Fruit fly (Drosophila melanogaster) whole organism: ENCODE measurements around the gene ND-B17.
"Not testable (repeated sequence)": the region's sequence is repeated elsewhere in the genome, so short reads cannot be mapped to it uniquely, and the experiment has no call there.

Experiments used
- CG8478 ChIP-seq: fragments of >200 bp; optimal IDR thresholded peaks from 2 replicates; lab custom pipeline; 2018; ENCODE audit warnings: inconsistent platforms
- Dll ChIP-seq: fragments of >200 bp; optimal IDR thresholded peaks from 2 replicates; lab custom pipeline; 2017
- EcR ChIP-seq, 2 experiments: fragments of >200 bp; optimal IDR thresholded peaks; 2 replicates each; lab custom pipeline; 2017; ENCODE audit warnings: missing biosample characterization in 2 of 2, missing genetic modification characterization in 2 of 2, missing genetic modification reagents in 2 of 2
- pan ChIP-seq: fragments of >200 bp; optimal IDR thresholded peaks from 2 replicates; lab custom pipeline; 2017
- psq ChIP-seq: fragments of >200 bp; optimal IDR thresholded peaks from 2 replicates; lab custom pipeline; 2017
- usp ChIP-seq: fragments of >200 bp; optimal IDR thresholded peaks from 2 replicates; lab custom pipeline; 2017; ENCODE audit warnings: missing biosample characterization, missing genetic modification characterization, mixed read lengths

The ND-B17 gene

dm6 chr2L:15741418-15741817 is 9.5 kb downstream of the ND-B17 start:
- TF ChIP-seq Dll (lab: Kevin White, UChicago) (no peak), pan (lab: Kevin White, UChicago) (no peak), CG8478 (no peak), psq (lab: Kevin White, UChicago) (no peak), usp (GFP tag; lab: Kevin White, UChicago) (no peak), EcR (GFP tag; optimal IDR thresholded peaks at IDR 0.05; lab: Kevin White, UChicago) (no peak)

- TF ChIP-seq EcR (GFP tag; optimal IDR thresholded peaks at IDR 0.05; lab: Kevin White, UChicago) (no peak), CG8478 (no peak), pan (lab: Kevin White, UChicago) (no peak), Dll (lab: Kevin White, UChicago) (no peak), usp (GFP tag; lab: Kevin White, UChicago) (no peak), psq (lab: Kevin White, UChicago) (no peak)
These were observed 10.0 kb downstream of the ND-B17 start for dm6 chr2L:15740918-15741317.

dm6 chr2L:15735918-15736317 is 15.0 kb downstream of the ND-B17 start:
- TF ChIP-seq Dll (lab: Kevin White, UChicago), result no peak
- TF ChIP-seq pan (lab: Kevin White, UChicago), result no peak
- no peak for TF ChIP-seq psq (lab: Kevin White, UChicago)
- no peak for TF ChIP-seq CG8478
- no peak for TF ChIP-seq usp (GFP tag; lab: Kevin White, UChicago)
- no peak for TF ChIP-seq EcR (GFP tag; optimal IDR thresholded peaks at IDR 0.05; lab: Kevin White, UChicago)

DNA sequence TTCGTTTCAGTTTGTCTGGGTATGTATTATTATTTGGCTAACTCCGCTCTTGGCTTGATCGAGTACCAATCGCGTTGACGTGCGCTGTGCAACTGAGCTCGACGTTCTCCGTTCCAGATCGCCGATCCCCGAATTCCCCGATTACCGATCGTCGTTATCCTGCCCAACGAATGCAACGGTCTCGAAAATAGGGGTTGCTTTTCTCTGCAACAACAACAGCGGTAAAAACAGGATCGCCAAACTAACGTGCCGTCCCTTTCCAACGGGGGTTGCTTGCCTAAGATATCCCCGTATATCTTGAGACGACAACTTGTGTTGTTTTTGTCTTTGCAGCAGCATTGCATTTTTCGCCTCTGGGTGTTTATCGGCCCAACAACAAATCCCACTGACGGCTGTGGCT is 19.2 kb downstream of the ND-B17 start:
- TF ChIP-seq EcR (GFP tag; optimal IDR thresholded peaks at IDR 0.05; lab: Kevin White, UChicago), result no peak

DNA sequence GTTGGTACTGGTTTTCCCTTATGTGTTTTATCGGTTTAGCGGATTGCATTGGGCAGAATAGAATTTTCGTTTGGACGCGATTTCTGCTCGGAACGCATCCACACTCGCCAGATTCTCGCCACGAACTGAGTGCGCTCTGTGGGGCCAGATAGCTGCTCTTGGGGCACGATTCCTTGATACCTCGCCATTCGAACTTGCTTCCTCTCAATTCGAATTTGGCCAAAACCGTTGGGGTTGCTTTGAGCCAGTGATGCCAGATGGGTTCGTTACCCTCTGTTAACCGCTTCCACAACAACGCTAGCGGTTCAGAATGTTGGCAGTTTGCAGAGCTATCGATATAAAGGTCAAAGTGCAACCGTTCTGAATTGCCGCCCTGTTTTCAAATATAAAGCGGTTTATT is 32.7 kb downstream of the ND-B17 start, which contains the start of gene stol:
Gene stol (minus strand): TSS at position 101 of the 400 bp plus-strand sequence.
- TF ChIP-seq pan (lab: Kevin White, UChicago); usp (GFP tag; lab: Kevin White, UChicago); psq (lab: Kevin White, UChicago): not testable (repeated sequence)

DNA sequence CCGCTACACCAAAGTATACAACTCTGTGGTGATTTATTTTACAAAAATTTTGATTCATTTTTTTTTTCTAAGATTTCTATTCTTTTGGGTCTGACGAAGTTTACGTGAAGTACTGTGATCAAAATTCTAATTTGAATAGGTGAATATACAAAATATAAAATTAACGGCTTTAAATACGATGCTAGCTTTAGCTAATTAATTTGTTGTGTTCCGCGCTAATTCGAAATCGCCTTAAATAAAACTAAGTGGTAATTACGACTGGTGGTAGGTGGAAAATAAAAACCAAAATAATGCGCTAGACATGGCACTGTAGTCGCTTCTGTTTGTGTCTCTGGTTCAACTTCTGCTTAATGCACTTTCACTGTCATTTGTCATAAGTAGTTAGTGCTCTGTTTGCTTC is 39.9 kb downstream of the ND-B17 start, which contains the start of gene CG43924:
Gene CG43924 (minus strand): TSS at position 101 of the 400 bp plus-strand sequence.
- not testable (repeated sequence) for TF ChIP-seq usp (GFP tag; lab: Kevin White, UChicago); pan (lab: Kevin White, UChicago); EcR (GFP tag; optimal IDR thresholded peaks at IDR 0.05; lab: Kevin White, UChicago)

DNA sequence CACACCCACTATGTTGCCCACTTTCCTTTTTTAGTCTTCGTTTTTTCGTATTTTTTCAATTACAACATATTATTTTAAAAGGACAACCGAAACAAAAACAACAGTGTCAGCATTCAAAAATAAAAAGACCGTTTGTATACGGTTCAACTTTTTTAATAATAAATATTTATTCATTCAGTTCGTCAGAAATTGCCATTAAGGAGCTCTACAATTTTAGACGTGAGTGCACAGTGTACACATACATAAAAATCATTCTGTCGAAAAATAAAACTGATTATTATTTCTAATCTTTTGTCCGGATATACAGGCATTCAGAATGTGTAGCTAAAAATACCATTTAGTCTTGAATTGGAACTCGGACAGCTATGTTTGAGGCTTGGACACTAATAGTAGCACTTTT is 46.0 kb downstream of the ND-B17 start, which contains the start of gene CG31827:
Gene CG31827 (plus strand): TSS at position 301 of the 400 bp plus-strand sequence.
- not testable (repeated sequence) for TF ChIP-seq psq (lab: Kevin White, UChicago); pan (lab: Kevin White, UChicago); usp (GFP tag; lab: Kevin White, UChicago)
